Fruit fly (Drosophila melanogaster): ENCODE measurements around the gene CG42688.

DNA sequence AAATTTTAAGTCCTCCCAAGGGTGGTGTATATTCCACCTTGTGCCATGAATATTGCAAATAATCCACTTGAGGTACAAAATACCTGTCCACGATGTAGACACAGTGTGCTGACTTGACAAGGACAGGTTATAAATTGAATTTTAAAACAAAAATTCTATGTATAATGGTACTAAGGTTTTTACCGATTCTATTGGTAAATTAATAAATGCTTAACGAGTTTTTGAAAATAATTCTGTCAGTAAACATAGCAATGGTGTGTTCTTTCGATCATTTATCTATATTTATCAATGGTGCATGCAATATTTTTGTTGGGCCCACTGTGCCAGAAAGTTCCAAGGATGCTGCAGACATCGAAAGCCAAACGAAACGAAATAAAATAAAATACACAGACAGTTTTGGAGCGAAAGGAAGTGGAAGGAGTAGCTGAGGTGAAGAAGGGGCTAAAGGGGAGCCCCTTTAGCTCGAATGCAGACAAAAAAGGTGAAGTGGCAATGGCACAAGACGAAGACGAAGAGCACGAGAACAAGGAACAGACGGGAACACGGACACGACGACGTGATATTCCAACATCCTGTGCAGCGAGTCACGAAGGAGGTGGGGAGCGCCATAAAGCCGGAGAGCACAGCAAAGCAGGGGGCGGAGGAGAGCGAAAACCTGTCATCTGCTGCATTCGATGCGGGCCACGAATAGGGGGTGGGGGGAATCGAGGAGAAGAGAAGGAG is 46.5 kb downstream of the CG42688 start:
- TF ChIP-seq CG11617 (GFP tag; optimal IDR thresholded peaks at IDR 0.05): no peak
- TF ChIP-seq cic (GFP tag; optimal IDR thresholded peaks at IDR 0.05): no peak
- no peak for TF ChIP-seq CG1620 (GFP tag; optimal IDR thresholded peaks at IDR 0.05)
- TF ChIP-seq Crg-1 (GFP tag; optimal IDR thresholded peaks at IDR 0.05): no peak
- no peak for TF ChIP-seq CG14711 (tag; optimal IDR thresholded peaks at IDR 0.05)
- no peak for TF ChIP-seq ovo (GFP tag; optimal IDR thresholded peaks at IDR 0.05)
- no peak for TF ChIP-seq CG33017 (tag; optimal IDR thresholded peaks at IDR 0.05)
- TF ChIP-seq Mnt (GFP tag; optimal IDR thresholded peaks at IDR 0.05): no peak
- no peak for TF ChIP-seq CG5204 (GFP tag; optimal IDR thresholded peaks at IDR 0.05)
- no peak for TF ChIP-seq Hr96 (GFP tag; optimal IDR thresholded peaks at IDR 0.05)
